Worm (Caenorhabditis elegans): Measurements from ENCODE around the gene F40A3.7.

- TF ChIP-seq fkh-4 (tag; optimal IDR thresholded peaks at IDR 0.05; ENCODE audit: borderline replicate concordance) (no peak), snpc-4 (tag; optimal IDR thresholded peaks at IDR 0.05) (no peak), skn-1 (tag; optimal IDR thresholded peaks at IDR 0.05) (no peak), ztf-4 (tag; optimal IDR thresholded peaks at IDR 0.05) (no peak), lir-3 (tag; optimal IDR thresholded peaks at IDR 0.05; ENCODE audit: poor library complexity) (no peak), dsc-1 (tag; optimal IDR thresholded peaks at IDR 0.05) (no peak), ces-1 (GFP tag; optimal IDR thresholded peaks at IDR 0.05) (no peak), fkh-8 (tag; optimal IDR thresholded peaks at IDR 0.05) (no peak), sox-4 (tag; optimal IDR thresholded peaks at IDR 0.05) (no peak)
Measured at ce11 chrV:7876881-7877475, 22.7 kb downstream of the F40A3.7 start, which contains the start of gene F40A3.3.

All from whole organism, L1 larva.